Fruit fly (Drosophila melanogaster) whole organism: Measurements from ENCODE around the gene CG11755.

Source experiments
- pan ChIP-seq: fragments of >200 bp; optimal IDR thresholded peaks from 2 replicates; lab custom pipeline; 2017
- usp ChIP-seq: fragments of >200 bp; optimal IDR thresholded peaks from 2 replicates; lab custom pipeline; 2017; ENCODE audit warnings: missing biosample characterization, missing genetic modification characterization, mixed read lengths

- TF ChIP-seq usp (GFP tag; lab: Kevin White, UChicago) (no peak), pan (lab: Kevin White, UChicago) (no peak)
These were observed 18.0 kb upstream of the CG11755 start for dm6 chr3R:8658688-8659087.
